Worm (Caenorhabditis elegans) whole organism, L4 larva: ENCODE data around the gene Y22D7AR.3.

Source experiments
- F10B5.3 ChIP-seq: sonication (generic microtip); optimal IDR thresholded peaks from 2 replicates; lab custom pipeline; 2016; ENCODE audit warnings: mild to moderate bottlenecking, missing genetic modification characterization, missing compliant biosample characterization
- F37D6.2 ChIP-seq: sonication (generic microtip); optimal IDR thresholded peaks from 2 replicates; lab custom pipeline; 2016; ENCODE audit warnings: mild to moderate bottlenecking, missing genetic modification characterization, missing compliant biosample characterization
- F49E8.2 ChIP-seq: sonication (generic microtip); optimal IDR thresholded peaks from 2 replicates; lab custom pipeline; 2016; ENCODE audit warnings: missing compliant biosample characterization, mild to moderate bottlenecking, missing genetic modification characterization, borderline replicate concordance
- T26A8.4 ChIP-seq: fragments of 200-800 bp; sonication (Bioruptor generic); IDR thresholded peaks from 2 replicates; pipeline ENCODE4 v1.3.6; 2022; ENCODE audit warnings: missing genetic modification characterization, missing compliant biosample characterization
- Y105C5A.15 ChIP-seq: fragments of 200-800 bp; sonication (Bioruptor generic); IDR thresholded peaks from 2 replicates; pipeline ENCODE4 v1.3.6; 2022; ENCODE audit warnings: missing genetic modification characterization, missing compliant biosample characterization
- Y48G9A.11 ChIP-seq: fragments of 200-800 bp; sonication (Bioruptor generic); IDR thresholded peaks from 2 replicates; pipeline ENCODE4 v1.3.6; 2022; ENCODE audit warnings: missing genetic modification reagents, missing genetic modification characterization, missing compliant biosample characterization
- Y5F2A.4 ChIP-seq: fragments of 200-800 bp; sonication (Bioruptor generic); optimal IDR thresholded peaks from 2 replicates; lab custom pipeline; 2018; ENCODE audit warnings: mild to moderate bottlenecking, missing genetic modification characterization, missing compliant biosample characterization
- Y75B8A.6 ChIP-seq: fragments of 200-800 bp; sonication (Bioruptor generic); IDR thresholded peaks from 2 replicates; pipeline ENCODE4 v1.3.6; 2022; ENCODE audit warnings: missing genetic modification reagents, missing genetic modification characterization, missing compliant biosample characterization
- ZK337.2 ChIP-seq: fragments of 200-800 bp; sonication (Bioruptor generic); IDR thresholded peaks from 2 replicates; pipeline ENCODE4 v1.3.6; 2022; ENCODE audit warnings: missing genetic modification reagents, missing genetic modification characterization, missing compliant biosample characterization
- aha-1 ChIP-seq: fragments of 150-350 bp; peaks from one replicate; lab custom pipeline; 2014; ENCODE audit warnings: missing biosample characterization, missing genetic modification characterization
- ama-1 ChIP-seq: fragments of 150-350 bp; optimal IDR thresholded peaks from 2 replicates; lab custom pipeline; 2014; ENCODE audit warnings: inconsistent platforms, mixed read lengths
- ceh-28 ChIP-seq: fragments of 150-350 bp; optimal IDR thresholded peaks from 2 replicates; lab custom pipeline; 2014; ENCODE audit warnings: missing biosample characterization, missing genetic modification reagents, missing genetic modification characterization
- ceh-32 ChIP-seq: sonication (generic microtip); optimal IDR thresholded peaks from 2 replicates; lab custom pipeline; 2016; ENCODE audit warnings: mild to moderate bottlenecking, missing genetic modification characterization, missing compliant biosample characterization; ENCODE audit not compliant: poor library complexity
- ceh-44 ChIP-seq: fragments of 200-800 bp; sonication (Bioruptor generic); IDR thresholded peaks from 2 replicates; pipeline ENCODE4 v1.3.6; 2022; ENCODE audit warnings: missing genetic modification reagents, missing genetic modification characterization, missing compliant biosample characterization
- ceh-62 ChIP-seq: sonication (generic microtip); optimal IDR thresholded peaks from 2 replicates; lab custom pipeline; 2017; ENCODE audit warnings: missing biosample characterization, missing genetic modification characterization
- ceh-82 ChIP-seq: sonication (generic microtip); optimal IDR thresholded peaks from 2 replicates; lab custom pipeline; 2017; ENCODE audit warnings: missing biosample characterization, missing genetic modification characterization
- ces-1 ChIP-seq: fragments of 150-350 bp; sonication (generic microtip); optimal IDR thresholded peaks from 4 replicates; lab custom pipeline; 2014; ENCODE audit warnings: missing biosample characterization, missing genetic modification reagents, missing genetic modification characterization
- cey-2 ChIP-seq: sonication (generic microtip); optimal IDR thresholded peaks from 3 replicates; lab custom pipeline; 2017; ENCODE audit warnings: missing genetic modification characterization, mild to moderate bottlenecking, missing compliant biosample characterization, antibody characterized with exemption, borderline replicate concordance; ENCODE audit not compliant: insufficient read depth
- ctbp-1 ChIP-seq: fragments of 200-800 bp; sonication (Bioruptor generic); IDR thresholded peaks from 2 replicates; pipeline ENCODE4 v1.3.6; 2022; ENCODE audit warnings: missing genetic modification reagents, missing genetic modification characterization, missing compliant biosample characterization
- daf-12 ChIP-seq: fragments of 150-350 bp; optimal IDR thresholded peaks from 2 replicates; lab custom pipeline; 2014; ENCODE audit warnings: missing biosample characterization, missing genetic modification reagents, missing genetic modification characterization
- daf-19 ChIP-seq: fragments of 200-800 bp; sonication (Bioruptor generic); conservative IDR thresholded peaks from 2 replicates; pipeline ENCODE4 v1.3.6; 2022; ENCODE audit warnings: missing genetic modification characterization, missing compliant biosample characterization
- daf-8 ChIP-seq: fragments of 200-800 bp; sonication (Bioruptor generic); IDR thresholded peaks from 2 replicates; pipeline ENCODE4 v1.3.6; 2022; ENCODE audit warnings: missing genetic modification characterization, missing compliant biosample characterization
- dmd-8 ChIP-seq: fragments of 200-800 bp; sonication (Bioruptor generic); IDR thresholded peaks from 2 replicates; pipeline ENCODE4 v1.3.6; 2022; ENCODE audit warnings: missing genetic modification characterization, missing compliant biosample characterization
- dpl-1 ChIP-seq: fragments of 150-350 bp; optimal IDR thresholded peaks from 2 replicates; lab custom pipeline; 2014; ENCODE audit warnings: missing biosample characterization, missing genetic modification reagents, missing genetic modification characterization
- dve-1 ChIP-seq: sonication (generic microtip); optimal IDR thresholded peaks from 2 replicates; lab custom pipeline; 2017; ENCODE audit warnings: antibody characterized with exemption, mild to moderate bottlenecking, missing genetic modification characterization, missing compliant biosample characterization; ENCODE audit not compliant: insufficient read depth
- egl-27 ChIP-seq: sonication (generic microtip); optimal IDR thresholded peaks from 3 replicates; lab custom pipeline; 2017; ENCODE audit warnings: missing biosample characterization, missing genetic modification reagents, missing genetic modification characterization
- egl-43 ChIP-seq: fragments of 200-800 bp; sonication (Bioruptor generic); IDR thresholded peaks from 2 replicates; pipeline ENCODE4 v1.3.6; 2022; ENCODE audit warnings: missing genetic modification reagents, missing genetic modification characterization, missing compliant biosample characterization
- fkh-10 ChIP-seq: fragments of 150-350 bp; optimal IDR thresholded peaks from 2 replicates; lab custom pipeline; 2014; ENCODE audit warnings: missing biosample characterization, missing genetic modification reagents, missing genetic modification characterization
- hlh-30 ChIP-seq: sonication (generic microtip); optimal IDR thresholded peaks from 2 replicates; lab custom pipeline; 2017; ENCODE audit warnings: antibody characterized with exemption, mild to moderate bottlenecking, missing genetic modification characterization, missing compliant biosample characterization; ENCODE audit not compliant: insufficient read depth
- lin-15B ChIP-seq: fragments of 150-350 bp; sonication (generic microtip); optimal IDR thresholded peaks from 3 replicates; lab custom pipeline; 2014; ENCODE audit warnings: missing biosample characterization, missing genetic modification characterization
- lin-29 ChIP-seq: fragments of 200-800 bp; sonication (Bioruptor generic); IDR thresholded peaks from 2 replicates; pipeline ENCODE4 v1.3.6; 2022; ENCODE audit warnings: missing genetic modification reagents, missing genetic modification characterization, missing compliant biosample characterization
- madf-9 ChIP-seq: fragments of 200-800 bp; sonication (Bioruptor generic); conservative IDR thresholded peaks from 2 replicates; pipeline ENCODE4 v1.3.6; 2022; ENCODE audit warnings: missing genetic modification reagents, missing genetic modification characterization, missing compliant biosample characterization
- mdl-1 ChIP-seq, 2 experiments: fragments of 150-350 bp in 1 of 2; sonication (generic microtip) in 1 of 2; optimal IDR thresholded peaks; 2 replicates each; lab custom pipeline; 2014 to 2017; ENCODE audit warnings: missing biosample characterization in 2 of 2, missing genetic modification characterization in 2 of 2
- nhr-28 ChIP-seq: fragments of 150-350 bp; optimal IDR thresholded peaks from 2 replicates; lab custom pipeline; 2014; ENCODE audit warnings: missing biosample characterization, missing genetic modification characterization
- nhr-48 ChIP-seq: sonication (generic microtip); optimal IDR thresholded peaks from 2 replicates; lab custom pipeline; 2016; ENCODE audit warnings: mild to moderate bottlenecking, missing genetic modification characterization, missing compliant biosample characterization
- nhr-77 ChIP-seq: fragments of 150-350 bp; optimal IDR thresholded peaks from 2 replicates; lab custom pipeline; 2014; ENCODE audit warnings: missing biosample characterization, missing genetic modification characterization
- rbr-2 ChIP-seq: sonication (generic microtip); optimal IDR thresholded peaks from 2 replicates; lab custom pipeline; 2016; ENCODE audit warnings: missing genotype, missing genetic modification characterization, missing compliant biosample characterization
- sdz-12 ChIP-seq: fragments of 200-800 bp; sonication (Bioruptor generic); optimal IDR thresholded peaks from 2 replicates; lab custom pipeline; 2018; ENCODE audit warnings: mild to moderate bottlenecking, missing genetic modification characterization, missing compliant biosample characterization
- set-16 ChIP-seq: fragments of 200-800 bp; sonication (Bioruptor generic); IDR thresholded peaks from 2 replicates; pipeline ENCODE4 v1.3.6; 2022; ENCODE audit warnings: missing genetic modification reagents, missing genetic modification characterization, missing compliant biosample characterization
- snpc-1.2 ChIP-seq: fragments of 200-800 bp; sonication (Bioruptor generic); IDR thresholded peaks from 2 replicates; pipeline ENCODE4 v1.3.6; 2022; ENCODE audit warnings: missing genetic modification reagents, missing genetic modification characterization, missing compliant biosample characterization
- snpc-4 ChIP-seq: fragments of 150-350 bp; optimal IDR thresholded peaks from 2 replicates; lab custom pipeline; 2014; ENCODE audit warnings: missing biosample characterization, missing genetic modification characterization
- spr-3 ChIP-seq: fragments of 200-800 bp; sonication (Bioruptor generic); optimal IDR thresholded peaks from 2 replicates; lab custom pipeline; 2018; ENCODE audit warnings: mild to moderate bottlenecking, missing genetic modification characterization, missing compliant biosample characterization
- tag-97 ChIP-seq: fragments of 200-800 bp; sonication (Bioruptor generic); IDR thresholded peaks from 2 replicates; pipeline ENCODE4 v1.3.6; 2022; ENCODE audit warnings: missing genetic modification characterization, missing compliant biosample characterization
- tra-1 ChIP-seq: fragments of 200-800 bp; sonication (Bioruptor generic); IDR thresholded peaks from 2 replicates; pipeline ENCODE4 v1.3.6; 2022; ENCODE audit warnings: missing genetic modification reagents, missing genetic modification characterization, missing compliant biosample characterization
- unc-39 ChIP-seq: sonication (generic microtip); optimal IDR thresholded peaks from 2 replicates; lab custom pipeline; 2017; ENCODE audit warnings: missing biosample characterization, missing genetic modification characterization
- ztf-11 ChIP-seq: fragments of 150-350 bp; optimal IDR thresholded peaks from 2 replicates; lab custom pipeline; 2014; ENCODE audit warnings: missing biosample characterization, missing genetic modification characterization
- ztf-7 ChIP-seq: fragments of 150-350 bp; optimal IDR thresholded peaks from 2 replicates; lab custom pipeline; 2014; ENCODE audit warnings: missing biosample characterization, missing genetic modification characterization

The Y22D7AR.3 gene

DNA sequence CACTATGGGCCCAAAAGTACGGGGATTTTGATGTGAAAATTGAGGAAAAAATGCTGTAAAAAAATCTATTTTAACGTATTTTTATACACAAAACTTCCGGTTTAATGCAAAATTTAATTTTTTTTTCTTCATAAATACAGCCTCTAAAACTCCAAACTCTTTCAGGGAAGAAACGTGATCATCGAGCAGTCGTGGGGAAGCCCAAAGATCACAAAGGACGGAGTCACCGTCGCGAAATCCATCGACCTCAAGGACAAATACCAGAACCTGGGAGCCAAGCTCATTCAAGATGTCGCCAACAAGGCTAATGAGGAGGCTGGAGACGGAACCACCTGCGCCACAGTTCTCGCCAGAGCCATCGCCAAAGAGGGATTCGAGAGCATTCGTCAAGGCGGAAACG, 45.8 kb downstream of the Y22D7AR.3 start:
- TF ChIP-seq fkh-10 (GFP tag; lab: Kevin White, UChicago) (no peak), snpc-1.2 (no peak), Y105C5A.15 (GFP tag; lab: Robert Waterston, UW) (no peak), set-16 (peak; percentile 46; the same call in 1 of the 2 replicates), egl-43 (GFP tag; lab: Robert Waterston, UW) (peak; percentile 57; the same call in 1 of the 2 replicates)

DNA sequence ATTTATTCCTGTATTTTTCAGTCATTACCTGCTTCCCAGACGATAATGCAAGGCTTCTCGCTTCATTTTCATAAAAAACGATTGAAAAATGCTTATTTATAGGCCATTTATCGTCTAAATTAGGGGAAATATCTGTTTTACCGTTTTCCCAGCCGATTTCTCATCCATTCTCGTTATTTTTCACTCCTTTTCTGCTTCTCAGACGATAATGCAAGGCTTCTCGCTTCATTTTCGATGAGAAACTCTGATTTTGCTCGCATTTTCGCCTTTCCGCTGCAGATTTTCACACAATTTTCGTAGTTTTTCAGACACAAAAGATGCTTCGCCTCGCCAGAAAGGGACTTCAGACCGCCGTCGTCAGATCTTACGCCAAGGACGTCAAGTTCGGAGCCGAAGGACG, 46.2 kb downstream of the Y22D7AR.3 start, which contains the start of gene hsp-60:
TSS of gene hsp-60 (plus strand) at position 301 of the 400 bp plus-strand sequence.
- TF ChIP-seq nhr-77 (no peak), ctbp-1 (GFP tag; lab: Robert Waterston, UW) (no peak), tag-97 (GFP tag; lab: Robert Waterston, UW) (no peak), aha-1 (tag; lab: Kevin White, UChicago) (peak; percentile 38)
- TF ChIP-seq, all 104 proteins: peak for 1

DNA sequence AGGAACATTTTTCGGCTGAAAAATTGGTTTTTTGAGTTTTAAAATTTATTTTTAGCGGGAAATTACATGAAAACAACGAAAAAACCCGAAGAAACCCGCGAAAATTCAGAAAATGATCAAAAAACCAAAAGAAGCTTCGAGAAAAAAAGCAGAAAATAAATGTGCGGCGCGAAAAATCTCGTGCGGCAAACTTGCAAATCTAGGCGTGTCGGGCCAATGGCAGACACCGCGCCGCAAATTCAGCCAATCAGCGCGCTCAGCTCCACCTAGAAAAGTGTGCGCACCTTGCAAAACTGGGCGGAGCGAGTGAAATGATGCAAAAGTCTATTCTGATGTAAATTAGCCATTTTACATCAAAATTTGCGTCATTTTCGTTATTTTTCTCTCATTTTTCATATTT, 46.7 kb downstream of the Y22D7AR.3 start, which contains the start of gene Y22D7AL.10:
TSS of gene Y22D7AL.10 (minus strand) at position 15 of the 400 bp plus-strand sequence.
- TF ChIP-seq hlh-30 (tag; lab: Kevin White, UChicago) = peak; percentile 94
- peak; percentile 86; the same call in 1 of the 2 replicates for TF ChIP-seq ceh-44 (GFP tag; lab: Robert Waterston, UW)
- peak; percentile 96 for TF ChIP-seq F37D6.2
- TF ChIP-seq snpc-4 (tag; lab: Kevin White, UChicago) = peak; percentile 15
- TF ChIP-seq T26A8.4 (GFP tag; lab: Robert Waterston, UW) = peak; percentile 98
- TF ChIP-seq mdl-1 (tag; optimal IDR thresholded peaks at IDR 0.05; lab: Kevin White, UChicago) = peak in 1 of 2 experiments; percentile 76
- TF ChIP-seq ztf-7 (tag; lab: Kevin White, UChicago) = peak; percentile 83
- peak; percentile 99 for TF ChIP-seq dve-1
- no peak for TF ChIP-seq ceh-62 (tag; lab: Kevin White, UChicago)
- peak; percentile 95 for TF ChIP-seq Y48G9A.11 (GFP tag; lab: Robert Waterston, UW)
- peak; percentile 79 for TF ChIP-seq ceh-32
- peak; percentile 74; the same call in 1 of the 2 replicates for TF ChIP-seq Y75B8A.6 (GFP tag; lab: Robert Waterston, UW)
- peak; percentile 83 for TF ChIP-seq nhr-28 (tag; lab: Kevin White, UChicago)
- peak; percentile 92 for TF ChIP-seq nhr-48
- peak; percentile 30 for TF ChIP-seq cey-2 (tag; lab: Kevin White, UChicago)
- TF ChIP-seq F10B5.3 (tag; lab: Kevin White, UChicago) = peak; percentile 94
- peak; percentile 89 for TF ChIP-seq daf-19 (GFP tag; lab: Robert Waterston, UW)
- peak; percentile 30 for TF ChIP-seq ceh-28 (tag; lab: Kevin White, UChicago)
- peak; percentile 98 for TF ChIP-seq egl-43 (GFP tag; lab: Robert Waterston, UW)
- TF ChIP-seq ZK337.2 (GFP tag; lab: Robert Waterston, UW) = peak; percentile 80
- peak; percentile 94 for TF ChIP-seq lin-15B (tag; lab: Kevin White, UChicago)
- TF ChIP-seq ceh-82 (tag; lab: Kevin White, UChicago) = no peak
- peak; percentile 97 for TF ChIP-seq F49E8.2 (tag; lab: Kevin White, UChicago)
- TF ChIP-seq spr-3 (GFP tag; lab: Kevin White, UChicago) = peak; percentile 98
- peak; percentile 73 for TF ChIP-seq dmd-8
- TF ChIP-seq sdz-12 (GFP tag; lab: Kevin White, UChicago) = peak; percentile 78
- no peak for TF ChIP-seq daf-8 (GFP tag; lab: Robert Waterston, UW)
- peak; percentile 98 for TF ChIP-seq lin-29 (GFP tag; lab: Robert Waterston, UW)
- peak; percentile 92 for TF ChIP-seq dpl-1 (GFP tag; lab: Kevin White, UChicago)
- peak; percentile 93 for TF ChIP-seq madf-9 (GFP tag; lab: Robert Waterston, UW)
- peak; percentile 83 for TF ChIP-seq ces-1 (GFP tag; lab: Kevin White, UChicago)
- TF ChIP-seq egl-27 (tag; lab: Kevin White, UChicago) = no peak
- TF ChIP-seq Y5F2A.4 (GFP tag; lab: Kevin White, UChicago) = peak; percentile 90
- peak; percentile 97 for TF ChIP-seq tra-1
- TF ChIP-seq daf-12 (tag; lab: Kevin White, UChicago) = no peak
- TF ChIP-seq rbr-2 (tag; lab: Kevin White, UChicago) = peak; percentile 98
- peak; percentile 92 for TF ChIP-seq set-16
- TF ChIP-seq unc-39 (tag; lab: Kevin White, UChicago) = no peak
- TF ChIP-seq ctbp-1 (GFP tag; lab: Robert Waterston, UW) = peak; percentile 98
- TF ChIP-seq ama-1 (lab: Kevin White, UChicago) = peak; percentile 53
- TF ChIP-seq ztf-11 (tag; lab: Kevin White, UChicago) = peak; percentile 33
